Worm (Caenorhabditis elegans) whole organism, young adult: ENCODE results near the gene arf-1.

Experiments used
- B0019.2 ChIP-seq: fragments of 200-800 bp; sonication (Bioruptor generic); conservative IDR thresholded peaks from 2 replicates; pipeline ENCODE4 v1.3.6; 2022; ENCODE audit warnings: missing genetic modification reagents, missing genetic modification characterization, missing compliant biosample characterization
- B0261.1 ChIP-seq: sonication (generic microtip); optimal IDR thresholded peaks from 2 replicates; lab custom pipeline; 2016; ENCODE audit warnings: mild to moderate bottlenecking, missing genetic modification characterization, moderate library complexity, missing compliant biosample characterization
- C17E4.6 ChIP-seq: fragments of 200-800 bp; sonication (Bioruptor generic); IDR thresholded peaks from 2 replicates; pipeline ENCODE4 v1.3.6; 2022; ENCODE audit warnings: missing genetic modification reagents, missing genetic modification characterization, missing compliant biosample characterization
- D2030.7 ChIP-seq: fragments of 200-800 bp; sonication (Bioruptor generic); IDR thresholded peaks from 2 replicates; pipeline ENCODE4 v1.3.6; 2022; ENCODE audit warnings: missing genetic modification reagents, missing genetic modification characterization, missing compliant biosample characterization
- F33H1.4 ChIP-seq: fragments of 200-800 bp; sonication (Bioruptor generic); IDR thresholded peaks from 2 replicates; pipeline ENCODE4 v1.3.6; 2022; ENCODE audit warnings: missing genetic modification reagents, missing genetic modification characterization, missing compliant biosample characterization
- F57A8.1 ChIP-seq: fragments of 200-800 bp; sonication (Bioruptor generic); optimal IDR thresholded peaks from 2 replicates; lab custom pipeline; 2018; ENCODE audit warnings: mild to moderate bottlenecking, missing genetic modification characterization, moderate library complexity, missing compliant biosample characterization
- F57C9.4 ChIP-seq: sonication (generic microtip); optimal IDR thresholded peaks from 2 replicates; lab custom pipeline; 2017; ENCODE audit warnings: mild to moderate bottlenecking, missing genetic modification characterization, missing compliant biosample characterization
- T07F8.4 ChIP-seq: sonication (generic microtip); optimal IDR thresholded peaks from 2 replicates; lab custom pipeline; 2016; ENCODE audit warnings: mild to moderate bottlenecking, missing genetic modification characterization, moderate library complexity, missing compliant biosample characterization
- Y53F4B.3 ChIP-seq: fragments of 200-800 bp; sonication (Bioruptor generic); IDR thresholded peaks from 2 replicates; pipeline ENCODE4 v1.3.6; 2022; ENCODE audit warnings: missing genetic modification reagents, missing genetic modification characterization, missing compliant biosample characterization
- Y67H2A.10 ChIP-seq: fragments of 200-800 bp; sonication (Bioruptor generic); conservative IDR thresholded peaks from 2 replicates; pipeline ENCODE4 v1.3.6; 2022; ENCODE audit warnings: missing genetic modification reagents, missing genetic modification characterization, missing compliant biosample characterization
- aptf-3 ChIP-seq: fragments of 200-800 bp; sonication (Bioruptor generic); IDR thresholded peaks from 2 replicates; pipeline ENCODE4 v1.3.6; 2022; ENCODE audit warnings: missing genetic modification characterization, missing compliant biosample characterization
- bed-1 ChIP-seq: fragments of 200-800 bp; sonication (Bioruptor generic); IDR thresholded peaks from 2 replicates; pipeline ENCODE4 v1.3.6; 2022; ENCODE audit warnings: missing genetic modification reagents, missing genetic modification characterization, missing compliant biosample characterization
- bed-2 ChIP-seq: fragments of 200-800 bp; sonication (Bioruptor generic); IDR thresholded peaks from 2 replicates; pipeline ENCODE4 v1.3.6; 2022; ENCODE audit warnings: missing genetic modification reagents, missing genetic modification characterization, missing compliant biosample characterization
- ceh-91 ChIP-seq: fragments of 200-800 bp; sonication (Bioruptor generic); IDR thresholded peaks from 2 replicates; pipeline ENCODE4 v1.3.6; 2022; ENCODE audit warnings: missing genetic modification reagents, missing genetic modification characterization, missing compliant biosample characterization
- efl-1 ChIP-seq: fragments of 150-350 bp; optimal IDR thresholded peaks from 2 replicates; lab custom pipeline; 2014; ENCODE audit warnings: missing biosample characterization, missing genetic modification reagents, missing genetic modification characterization
- egrh-3 ChIP-seq: fragments of 200-800 bp; sonication (Bioruptor generic); IDR thresholded peaks from 2 replicates; pipeline ENCODE4 v1.3.6; 2022; ENCODE audit warnings: missing genetic modification reagents, missing genetic modification characterization, missing compliant biosample characterization
- ets-4 ChIP-seq: fragments of 200-800 bp; sonication (Bioruptor generic); optimal IDR thresholded peaks from 2 replicates; lab custom pipeline; 2018; ENCODE audit warnings: mild to moderate bottlenecking, missing genetic modification characterization, missing compliant biosample characterization
- him-1 ChIP-seq: sonication (generic microtip); optimal IDR thresholded peaks from 2 replicates; lab custom pipeline; 2016; ENCODE audit warnings: missing genotype, missing genetic modification reagents, missing genetic modification characterization, missing compliant biosample characterization
- hmg-1.2 ChIP-seq: fragments of 200-800 bp; sonication (Bioruptor generic); IDR thresholded peaks from 2 replicates; pipeline ENCODE4 v1.3.6; 2022; ENCODE audit warnings: missing genetic modification reagents, missing genetic modification characterization, missing compliant biosample characterization
- hsf-1 ChIP-seq: fragments of 200-800 bp; sonication (Bioruptor generic); IDR thresholded peaks from 2 replicates; pipeline ENCODE4 v1.3.6; 2022; ENCODE audit warnings: missing genetic modification reagents, missing genetic modification characterization, missing compliant biosample characterization
- lag-1 ChIP-seq: fragments of 200-800 bp; sonication (Bioruptor generic); IDR thresholded peaks from 2 replicates; pipeline ENCODE4 v1.3.6; 2022; ENCODE audit warnings: missing genetic modification reagents, missing genetic modification characterization, missing compliant biosample characterization
- let-526 ChIP-seq: fragments of 200-800 bp; sonication (Bioruptor generic); IDR thresholded peaks from 2 replicates; pipeline ENCODE4 v1.3.6; 2022; ENCODE audit warnings: missing genetic modification reagents, missing genetic modification characterization, missing compliant biosample characterization
- lin-40 ChIP-seq: sonication (generic microtip); optimal IDR thresholded peaks from 2 replicates; lab custom pipeline; 2016; ENCODE audit warnings: missing genetic modification characterization, mild to moderate bottlenecking, missing compliant biosample characterization, missing genotype, missing genetic modification reagents
- lsl-1 ChIP-seq: fragments of 200-800 bp; sonication (Bioruptor generic); optimal IDR thresholded peaks from 2 replicates; lab custom pipeline; 2018; ENCODE audit warnings: mild to moderate bottlenecking, missing genetic modification characterization, moderate library complexity, missing compliant biosample characterization
- lsy-27 ChIP-seq: sonication (generic microtip); optimal IDR thresholded peaks from 2 replicates; lab custom pipeline; 2017; ENCODE audit warnings: missing genetic modification characterization, mild to moderate bottlenecking, missing compliant biosample characterization, antibody characterized with exemption, missing genotype, borderline replicate concordance; ENCODE audit not compliant: insufficient read depth
- madf-3 ChIP-seq: fragments of 200-800 bp; sonication (Bioruptor generic); IDR thresholded peaks from 2 replicates; pipeline ENCODE4 v1.3.6; 2022; ENCODE audit warnings: missing genetic modification reagents, missing genetic modification characterization, missing compliant biosample characterization
- madf-6 ChIP-seq: fragments of 200-800 bp; sonication (Bioruptor generic); IDR thresholded peaks from 2 replicates; pipeline ENCODE4 v1.3.6; 2022; ENCODE audit warnings: missing genetic modification reagents, missing genetic modification characterization, missing compliant biosample characterization
- madf-8 ChIP-seq: fragments of 200-800 bp; sonication (Bioruptor generic); conservative IDR thresholded peaks from 2 replicates; pipeline ENCODE4 v1.3.6; 2022; ENCODE audit warnings: missing genetic modification reagents, missing genetic modification characterization, missing compliant biosample characterization
- mcd-1 ChIP-seq: fragments of 200-800 bp; sonication (Bioruptor generic); IDR thresholded peaks from 2 replicates; pipeline ENCODE4 v1.3.6; 2022; ENCODE audit warnings: missing genetic modification reagents, missing genetic modification characterization, missing compliant biosample characterization
- mel-28 ChIP-seq: sonication (generic microtip); optimal IDR thresholded peaks from 2 replicates; lab custom pipeline; 2016; ENCODE audit warnings: borderline replicate concordance, mild to moderate bottlenecking, missing genetic modification characterization, missing compliant biosample characterization
- nfyb-1 ChIP-seq: fragments of 200-800 bp; sonication (Bioruptor generic); IDR thresholded peaks from 2 replicates; pipeline ENCODE4 v1.3.6; 2022; ENCODE audit warnings: missing genetic modification reagents, missing genetic modification characterization, missing compliant biosample characterization
- nhr-179 ChIP-seq: sonication (generic microtip); optimal IDR thresholded peaks from 2 replicates; lab custom pipeline; 2016; ENCODE audit warnings: mild to moderate bottlenecking, missing genetic modification characterization, missing compliant biosample characterization
- pbrm-1 ChIP-seq: fragments of 200-800 bp; sonication (Bioruptor generic); IDR thresholded peaks from 2 replicates; pipeline ENCODE4 v1.3.6; 2022; ENCODE audit warnings: missing genetic modification reagents, missing genetic modification characterization, missing compliant biosample characterization
- pha-4 ChIP-seq: fragments of 150-350 bp; sonication (generic microtip); optimal IDR thresholded peaks from 2 replicates; lab custom pipeline; 2014; ENCODE audit warnings: missing biosample characterization, missing genetic modification reagents, missing genetic modification characterization
- rpc-1 ChIP-seq, 2 experiments: fragments of 150-350 bp in 1 of 2; sonication (generic microtip) in 1 of 2; optimal IDR thresholded peaks; 2 replicates each; lab custom pipeline; 2014 to 2018; ENCODE audit warnings: missing biosample characterization in 1 of 2, missing genetic modification characterization in 1 of 2, missing genetic modification reagents in 1 of 2, missing genotype in 1 of 2
- snpc-1.1 ChIP-seq: sonication (generic microtip); optimal IDR thresholded peaks from 2 replicates; lab custom pipeline; 2017; ENCODE audit warnings: missing genetic modification characterization, mild to moderate bottlenecking, missing compliant biosample characterization, antibody characterized with exemption, moderate library complexity, missing genotype, missing genetic modification reagents; ENCODE audit not compliant: insufficient read depth
- snpc-3.4 ChIP-seq: sonication (generic microtip); optimal IDR thresholded peaks from 2 replicates; lab custom pipeline; 2017; ENCODE audit warnings: missing genetic modification characterization, mild to moderate bottlenecking, missing compliant biosample characterization, antibody characterized with exemption, moderate library complexity, missing genotype, missing genetic modification reagents
- tbp1 ChIP-seq: fragments of 200-800 bp; sonication (Bioruptor generic); optimal IDR thresholded peaks from 2 replicates; lab custom pipeline; 2018; ENCODE audit warnings: mild to moderate bottlenecking, missing genetic modification characterization, missing compliant biosample characterization
- unc-130 ChIP-seq: sonication (generic microtip); optimal IDR thresholded peaks from 2 replicates; lab custom pipeline; 2016; ENCODE audit warnings: missing genetic modification reagents, missing genetic modification characterization, missing compliant biosample characterization
- xnd-1 ChIP-seq: sonication (generic microtip); optimal IDR thresholded peaks from 2 replicates; lab custom pipeline; 2016; ENCODE audit warnings: missing genotype, missing genetic modification reagents, missing genetic modification characterization, missing compliant biosample characterization
- ztf-18 ChIP-seq: sonication (generic microtip); optimal IDR thresholded peaks from 2 replicates; lab custom pipeline; 2016; ENCODE audit warnings: missing genotype, mild to moderate bottlenecking, missing genetic modification characterization, missing compliant biosample characterization

Gene arf-1

ce11 chrIII:5697963-5698730, 16.5 kb upstream of the arf-1 start, which contains the start of the genes lgg-3 and rgs-5 (continued):
- TF ChIP-seq hsf-1 (peak; percentile 48; the same call in 1 of the 2 replicates), snpc-1.1 (peak; percentile 31), hmg-1.2 (GFP tag; lab: Robert Waterston, UW) (peak; percentile 13; the same call in 1 of the 2 replicates), lag-1 (no peak), unc-130 (GFP tag; lab: Kevin White, UChicago) (peak; percentile 37), rpc-1 (optimal IDR thresholded peaks at IDR 0.05; lab: Kevin White, UChicago) (no peak), rpc-1 (tag; optimal IDR thresholded peaks at IDR 0.05; lab: Kevin White, UChicago) (no peak), mcd-1 (GFP tag; lab: Robert Waterston, UW) (no peak), nfyb-1 (no peak), madf-8 (GFP tag; lab: Robert Waterston, UW) (peak; percentile 72), lsl-1 (GFP tag; lab: Kevin White, UChicago) (peak; percentile 96)
- TF ChIP-seq, all 124 proteins: peak for 27

- TF ChIP-seq efl-1 (GFP tag; lab: Kevin White, UChicago) (peak; percentile 83), him-1 (tag; lab: Kevin White, UChicago) (no peak), madf-6 (GFP tag; lab: Robert Waterston, UW) (peak; percentile 78), nhr-179 (no peak), let-526 (GFP tag; lab: Robert Waterston, UW) (no peak), F57C9.4 (tag; lab: Kevin White, UChicago) (no peak), Y53F4B.3 (GFP tag; lab: Robert Waterston, UW) (no peak), tbp1 (GFP tag; lab: Kevin White, UChicago) (no peak), D2030.7 (GFP tag; lab: Robert Waterston, UW) (peak; percentile 41; the same call in 1 of the 2 replicates), bed-1 (GFP tag; lab: Robert Waterston, UW) (no peak), mel-28 (tag; lab: Kevin White, UChicago) (no peak), F57A8.1 (no peak), F33H1.4 (peak; percentile 79), ztf-18 (tag; lab: Kevin White, UChicago) (no peak), snpc-3.4 (no peak), xnd-1 (peak; percentile 21), Y67H2A.10 (GFP tag; lab: Robert Waterston, UW) (no peak), B0261.1 (tag; lab: Kevin White, UChicago) (no peak), aptf-3 (GFP tag; lab: Robert Waterston, UW) (no peak), snpc-1.1 (no peak), egrh-3 (no peak), pbrm-1 (GFP tag; lab: Robert Waterston, UW) (no peak), unc-130 (GFP tag; lab: Kevin White, UChicago) (no peak), C17E4.6 (GFP tag; lab: Robert Waterston, UW) (no peak), T07F8.4 (tag; lab: Kevin White, UChicago) (no peak), madf-3 (no peak), ets-4 (GFP tag; lab: Kevin White, UChicago) (no peak), B0019.2 (GFP tag; lab: Robert Waterston, UW) (no peak), bed-2 (GFP tag; lab: Robert Waterston, UW) (no peak), lin-40 (tag; lab: Kevin White, UChicago) (no peak), pha-4 (tag; lab: Kevin White, UChicago) (no peak), madf-8 (GFP tag; lab: Robert Waterston, UW) (peak; percentile 49), lsl-1 (GFP tag; lab: Kevin White, UChicago) (peak; percentile 80), lsy-27 (tag; lab: Kevin White, UChicago) (no peak), ceh-91 (GFP tag; lab: Robert Waterston, UW) (peak; percentile 41; the same call in 1 of the 2 replicates)
- TF ChIP-seq, all 124 proteins: peak for 8
Measured at ce11 chrIII:5701491-5701890, 13.2 kb upstream of the arf-1 start.
